Worm (Caenorhabditis elegans) whole organism, L1 larva: ENCODE results near the gene Y69E1A.8.
A peak's percentile ranks its signal among the peaks of the same experiment; 100 is the strongest.

ENCODE experiments used
- C04F5.9 ChIP-seq: sonication (generic microtip); optimal IDR thresholded peaks from 2 replicates; lab custom pipeline; 2016; ENCODE audit warnings: missing genetic modification characterization, missing compliant biosample characterization
- C16A3.4 ChIP-seq: fragments of 150-350 bp; optimal IDR thresholded peaks from 2 replicates; lab custom pipeline; 2014; ENCODE audit warnings: missing biosample characterization, missing genetic modification characterization
- C34B4.2 ChIP-seq: sonication (generic microtip); optimal IDR thresholded peaks from 2 replicates; lab custom pipeline; 2017; ENCODE audit warnings: mild to moderate bottlenecking, missing genetic modification characterization, missing compliant biosample characterization
- F16B12.6 ChIP-seq: fragments of 150-350 bp; optimal IDR thresholded peaks from 2 replicates; lab custom pipeline; 2014; ENCODE audit warnings: missing biosample characterization, missing genetic modification characterization
- Y116A8C.19 ChIP-seq: sonication (generic microtip); optimal IDR thresholded peaks from 2 replicates; lab custom pipeline; 2016; ENCODE audit warnings: missing compliant biosample characterization, missing genetic modification characterization, borderline replicate concordance
- aha-1 ChIP-seq: fragments of 150-350 bp; optimal IDR thresholded peaks from 2 replicates; lab custom pipeline; 2014; ENCODE audit warnings: missing biosample characterization, missing genetic modification characterization
- aly-2 ChIP-seq: fragments of 150-350 bp; optimal IDR thresholded peaks from 2 replicates; lab custom pipeline; 2014; ENCODE audit warnings: missing biosample characterization, missing genetic modification characterization
- ama-1 ChIP-seq: fragments of 150-350 bp; optimal IDR thresholded peaks from 2 replicates; lab custom pipeline; 2014
- blmp-1 ChIP-seq: fragments of 150-350 bp; optimal IDR thresholded peaks from 2 replicates; lab custom pipeline; 2014; ENCODE audit warnings: missing biosample characterization, missing genetic modification characterization
- ceh-88 ChIP-seq: fragments of 200-800 bp; sonication (Bioruptor generic); IDR thresholded peaks from 2 replicates; pipeline ENCODE4 v1.3.6; 2022; ENCODE audit warnings: missing genetic modification characterization, missing compliant biosample characterization
- ceh-90 ChIP-seq: sonication (generic microtip); optimal IDR thresholded peaks from 2 replicates; lab custom pipeline; 2016; ENCODE audit warnings: missing genetic modification characterization, missing compliant biosample characterization
- ces-1 ChIP-seq: fragments of 150-350 bp; optimal IDR thresholded peaks from 2 replicates; lab custom pipeline; 2014; ENCODE audit warnings: missing biosample characterization, missing genetic modification reagents, missing genetic modification characterization
- dsc-1 ChIP-seq: sonication (generic microtip); optimal IDR thresholded peaks from 2 replicates; lab custom pipeline; 2016; ENCODE audit warnings: mild to moderate bottlenecking, missing genetic modification characterization, missing compliant biosample characterization
- efl-3 ChIP-seq: fragments of 200-800 bp; sonication (Bioruptor generic); optimal IDR thresholded peaks from 2 replicates; lab custom pipeline; 2018; ENCODE audit warnings: mild to moderate bottlenecking, missing genetic modification characterization, missing compliant biosample characterization
- fkh-10 ChIP-seq: sonication (generic microtip); optimal IDR thresholded peaks from 2 replicates; lab custom pipeline; 2017; ENCODE audit warnings: missing biosample characterization, missing genetic modification reagents, missing genetic modification characterization
- fkh-4 ChIP-seq: sonication (generic microtip); optimal IDR thresholded peaks from 2 replicates; lab custom pipeline; 2016; ENCODE audit warnings: missing compliant biosample characterization, missing genetic modification characterization, borderline replicate concordance
- fos-1 ChIP-seq: fragments of 150-350 bp; optimal IDR thresholded peaks from 2 replicates; lab custom pipeline; 2014; ENCODE audit warnings: missing biosample characterization, missing genetic modification characterization
- isw-1 ChIP-seq: fragments of 200-800 bp; sonication (Bioruptor generic); IDR thresholded peaks from 2 replicates; pipeline ENCODE4 v1.3.6; 2022; ENCODE audit warnings: missing genetic modification characterization, missing compliant biosample characterization
- jun-1 ChIP-seq: fragments of 150-350 bp; optimal IDR thresholded peaks from 2 replicates; lab custom pipeline; 2014; ENCODE audit warnings: missing biosample characterization, missing genetic modification reagents, missing genetic modification characterization
- lin-15B ChIP-seq: fragments of 150-350 bp; sonication (generic microtip); optimal IDR thresholded peaks from 3 replicates; lab custom pipeline; 2014; ENCODE audit warnings: missing biosample characterization, missing genetic modification characterization
- lin-35 ChIP-seq, 2 experiments: fragments of 150-350 bp; optimal IDR thresholded peaks; 2 replicates each; lab custom pipeline; 2014; ENCODE audit warnings: missing biosample characterization in 2 of 2, missing genetic modification characterization in 2 of 2, missing genetic modification reagents in 2 of 2
- lir-3 ChIP-seq: sonication (generic microtip); optimal IDR thresholded peaks from 2 replicates; lab custom pipeline; 2016; ENCODE audit warnings: mild to moderate bottlenecking, missing genetic modification characterization, moderate library complexity, missing compliant biosample characterization; ENCODE audit not compliant: poor library complexity
- lsy-2 ChIP-seq, 2 experiments: fragments of 150-350 bp; optimal IDR thresholded peaks; 2 replicates each; lab custom pipeline; 2014; ENCODE audit warnings: missing biosample characterization in 2 of 2, missing genetic modification characterization in 2 of 2
- mab-9 ChIP-seq: fragments of 200-800 bp; sonication (Bioruptor generic); IDR thresholded peaks from 2 replicates; pipeline ENCODE4 v1.3.6; 2022; ENCODE audit warnings: missing genetic modification reagents, missing genetic modification characterization, missing compliant biosample characterization
- mdl-1 ChIP-seq, 2 experiments: fragments of 150-350 bp; optimal IDR thresholded peaks; 2 replicates each; lab custom pipeline; 2014 to 2017; ENCODE audit warnings: missing biosample characterization in 2 of 2, missing genetic modification characterization in 2 of 2, inconsistent platforms in 1 of 2
- mef-2 ChIP-seq: fragments of 150-350 bp; optimal IDR thresholded peaks from 2 replicates; lab custom pipeline; 2014; ENCODE audit warnings: missing biosample characterization, missing genetic modification characterization
- nhr-11 ChIP-seq: fragments of 150-350 bp; optimal IDR thresholded peaks from 2 replicates; lab custom pipeline; 2014; ENCODE audit warnings: missing biosample characterization, missing genetic modification characterization
- nhr-12 ChIP-seq: sonication (generic microtip); optimal IDR thresholded peaks from 2 replicates; lab custom pipeline; 2017; ENCODE audit warnings: missing biosample characterization, missing genetic modification characterization
- nhr-47 ChIP-seq: sonication (generic microtip); optimal IDR thresholded peaks from 2 replicates; lab custom pipeline; 2016; ENCODE audit warnings: mild to moderate bottlenecking, missing genetic modification characterization, moderate library complexity, missing compliant biosample characterization
- nhr-71 ChIP-seq: sonication (generic microtip); optimal IDR thresholded peaks from 2 replicates; lab custom pipeline; 2016; ENCODE audit warnings: mild to moderate bottlenecking, missing genetic modification characterization, moderate library complexity, missing compliant biosample characterization
- nhr-84 ChIP-seq: sonication (generic microtip); optimal IDR thresholded peaks from 2 replicates; lab custom pipeline; 2017; ENCODE audit warnings: missing biosample characterization, missing genetic modification characterization
- nhr-90 ChIP-seq: sonication (generic microtip); optimal IDR thresholded peaks from 2 replicates; lab custom pipeline; 2016; ENCODE audit warnings: mild to moderate bottlenecking, missing genetic modification characterization, missing compliant biosample characterization; ENCODE audit not compliant: poor library complexity
- pqm-1 ChIP-seq: sonication (generic microtip); optimal IDR thresholded peaks from 3 replicates; lab custom pipeline; 2017; ENCODE audit warnings: missing biosample characterization, missing genetic modification characterization
- snu-23 ChIP-seq: sonication (generic microtip); optimal IDR thresholded peaks from 2 replicates; lab custom pipeline; 2016; ENCODE audit warnings: missing genetic modification characterization, missing compliant biosample characterization
- sox-4 ChIP-seq: sonication (generic microtip); optimal IDR thresholded peaks from 2 replicates; lab custom pipeline; 2016; ENCODE audit warnings: missing genetic modification characterization, missing compliant biosample characterization
- sup-37 ChIP-seq: fragments of 200-800 bp; sonication (Bioruptor generic); optimal IDR thresholded peaks from 2 replicates; lab custom pipeline; 2018; ENCODE audit warnings: mild to moderate bottlenecking, missing genetic modification characterization, missing compliant biosample characterization
- swsn-7 ChIP-seq: sonication (generic microtip); optimal IDR thresholded peaks from 2 replicates; lab custom pipeline; 2016; ENCODE audit warnings: missing genetic modification characterization, missing compliant biosample characterization
- tlp-1 ChIP-seq: fragments of 150-350 bp; optimal IDR thresholded peaks from 2 replicates; lab custom pipeline; 2014; ENCODE audit warnings: missing biosample characterization, missing genetic modification characterization
- unc-130 ChIP-seq: fragments of 150-350 bp; optimal IDR thresholded peaks from 2 replicates; lab custom pipeline; 2017; ENCODE audit warnings: missing biosample characterization, missing genetic modification characterization, inconsistent platforms
- unc-30 ChIP-seq: sonication (generic microtip); optimal IDR thresholded peaks from 2 replicates; lab custom pipeline; 2017; ENCODE audit warnings: missing biosample characterization, missing genetic modification characterization
- unc-98 ChIP-seq: fragments of 200-800 bp; sonication (Bioruptor generic); IDR thresholded peaks from 2 replicates; pipeline ENCODE4 v1.3.6; 2022; ENCODE audit warnings: missing genetic modification characterization, missing compliant biosample characterization
- vab-15 ChIP-seq: sonication (generic microtip); optimal IDR thresholded peaks from 2 replicates; lab custom pipeline; 2017; ENCODE audit warnings: missing genotype, mild to moderate bottlenecking, missing genetic modification characterization, missing compliant biosample characterization
- xbp-1 ChIP-seq: sonication (generic microtip); optimal IDR thresholded peaks from 2 replicates; lab custom pipeline; 2016; ENCODE audit warnings: missing genetic modification characterization, missing compliant biosample characterization
- ztf-11 ChIP-seq, 2 experiments: sonication (generic microtip); optimal IDR thresholded peaks; 2 replicates each; lab custom pipeline; 2016 to 2017; ENCODE audit warnings: missing genetic modification characterization in 2 of 2, missing biosample characterization in 1 of 2, missing compliant biosample characterization in 1 of 2
- ztf-4 ChIP-seq: fragments of 150-350 bp; optimal IDR thresholded peaks from 2 replicates; lab custom pipeline; 2014; ENCODE audit warnings: missing biosample characterization, missing genetic modification characterization

Y69E1A.8 gene

ce11 chrIV:10936906-10937540 is 29.4 kb upstream of the Y69E1A.8 start, which contains the start of gene fic-1 (continued):
- no peak for TF ChIP-seq nhr-84
- TF ChIP-seq lin-35 (GFP tag; optimal IDR thresholded peaks at IDR 0.05; lab: Kevin White, UChicago): peak; percentile 51 to 61
- peak; percentile 82 for TF ChIP-seq nhr-71
- no peak for TF ChIP-seq C04F5.9 (tag; lab: Kevin White, UChicago)
- TF ChIP-seq C34B4.2 (tag; lab: Kevin White, UChicago): no peak
- TF ChIP-seq lir-3 (tag; lab: Kevin White, UChicago): peak; percentile 35
- TF ChIP-seq nhr-47: peak; percentile 57
- peak; percentile 64 for TF ChIP-seq snu-23 (GFP tag; lab: Kevin White, UChicago)
- TF ChIP-seq fos-1 (tag; lab: Kevin White, UChicago): no peak
- TF ChIP-seq lin-15B (tag; lab: Kevin White, UChicago): no peak
- TF ChIP-seq Y116A8C.19 (tag; lab: Kevin White, UChicago): no peak
- TF ChIP-seq xbp-1 (tag; lab: Kevin White, UChicago): peak; percentile 46
- TF ChIP-seq sup-37: no peak
- TF ChIP-seq tlp-1 (tag; lab: Kevin White, UChicago): no peak
- no peak for TF ChIP-seq mab-9 (GFP tag; lab: Robert Waterston, UW)
- no peak for TF ChIP-seq C16A3.4
- TF ChIP-seq mdl-1 (tag; optimal IDR thresholded peaks at IDR 0.05; lab: Kevin White, UChicago): peak in 1 of 2 experiments; percentile 73
- no peak for TF ChIP-seq vab-15
- no peak for TF ChIP-seq blmp-1 (tag; lab: Kevin White, UChicago)
- TF ChIP-seq aha-1: no peak
- TF ChIP-seq efl-3 (GFP tag; lab: Kevin White, UChicago): no peak
- TF ChIP-seq aly-2 (tag; lab: Kevin White, UChicago): no peak
- TF ChIP-seq ceh-88: no peak
- TF ChIP-seq unc-130 (tag; lab: Kevin White, UChicago): no peak
- TF ChIP-seq unc-30 (tag; lab: Kevin White, UChicago): no peak
- TF ChIP-seq unc-98 (GFP tag; lab: Robert Waterston, UW): no peak
- peak; percentile 36 for TF ChIP-seq nhr-90 (tag; lab: Kevin White, UChicago)
- no peak for TF ChIP-seq ama-1 (lab: Kevin White, UChicago)
- peak; percentile 61 for TF ChIP-seq ztf-4 (tag; lab: Kevin White, UChicago)
- no peak for TF ChIP-seq F16B12.6
- TF ChIP-seq isw-1 (GFP tag; lab: Robert Waterston, UW): peak; percentile 51
- TF ChIP-seq lsy-2 (tag; optimal IDR thresholded peaks at IDR 0.05; lab: Kevin White, UChicago): peak; percentile 60 to 74
- TF ChIP-seq ces-1 (GFP tag; lab: Kevin White, UChicago): peak; percentile 96
- TF ChIP-seq nhr-12 (tag; lab: Kevin White, UChicago): no peak
- TF ChIP-seq swsn-7 (tag; lab: Kevin White, UChicago): peak; percentile 65
- no peak for TF ChIP-seq pqm-1 (tag; lab: Kevin White, UChicago)
- TF ChIP-seq nhr-11 (tag; lab: Kevin White, UChicago): no peak
- no peak for TF ChIP-seq ceh-90 (tag; lab: Kevin White, UChicago)
- TF ChIP-seq mef-2 (tag; lab: Kevin White, UChicago): no peak
- TF ChIP-seq fkh-10 (GFP tag; lab: Kevin White, UChicago): peak; percentile 75
- TF ChIP-seq dsc-1 (tag; lab: Kevin White, UChicago): peak; percentile 52
- TF ChIP-seq ztf-11 (tag; optimal IDR thresholded peaks at IDR 0.05; lab: Kevin White, UChicago): no peak
- peak; percentile 16 for TF ChIP-seq jun-1
- no peak for TF ChIP-seq fkh-4

ce11 chrIV:10948797-10949196 is 17.6 kb upstream of the Y69E1A.8 start, which contains the start of gene Y69E1A.1:
Gene Y69E1A.1, minus strand, starts transcription at chrIV:10948897.
- TF ChIP-seq sox-4 (tag; lab: Kevin White, UChicago) (no peak), unc-130 (tag; lab: Kevin White, UChicago) (no peak), ztf-4 (tag; lab: Kevin White, UChicago) (no peak), tlp-1 (tag; lab: Kevin White, UChicago) (no peak)
